Worm (Caenorhabditis elegans) whole organism, L3 larva: ENCODE results near the gene cpg-7.

Experiments
- elt-2 ChIP-seq: sonication (generic microtip); optimal IDR thresholded peaks from 2 replicates; lab custom pipeline; 2016; ENCODE audit warnings: missing genetic modification reagents, mild to moderate bottlenecking, missing genetic modification characterization, missing compliant biosample characterization
- fkh-10 ChIP-seq: sonication (generic microtip); optimal IDR thresholded peaks from 2 replicates; lab custom pipeline; 2017; ENCODE audit warnings: missing biosample characterization, missing genetic modification reagents, missing genetic modification characterization
- fos-1 ChIP-seq: fragments of 150-350 bp; optimal IDR thresholded peaks from 2 replicates; lab custom pipeline; 2014; ENCODE audit warnings: missing biosample characterization, missing genetic modification characterization
- jun-1 ChIP-seq: fragments of 150-350 bp; optimal IDR thresholded peaks from 2 replicates; lab custom pipeline; 2014; ENCODE audit warnings: missing biosample characterization, missing genetic modification reagents, missing genetic modification characterization
- lin-39 ChIP-seq: fragments of 150-350 bp; optimal IDR thresholded peaks from 2 replicates; lab custom pipeline; 2018; ENCODE audit warnings: missing biosample characterization, missing genetic modification reagents, missing genetic modification characterization
- nhr-12 ChIP-seq: fragments of 150-350 bp; optimal IDR thresholded peaks from 2 replicates; lab custom pipeline; 2014; ENCODE audit warnings: missing biosample characterization, missing genetic modification characterization
- nhr-237 ChIP-seq: fragments of 150-350 bp; optimal IDR thresholded peaks from 2 replicates; lab custom pipeline; 2014; ENCODE audit warnings: missing biosample characterization, missing genetic modification characterization
- nhr-28 ChIP-seq: fragments of 150-350 bp; optimal IDR thresholded peaks from 2 replicates; lab custom pipeline; 2014; ENCODE audit warnings: missing biosample characterization, missing genetic modification characterization
- nhr-76 ChIP-seq: fragments of 150-350 bp; sonication (generic microtip); optimal IDR thresholded peaks from 5 replicates; lab custom pipeline; 2014; ENCODE audit warnings: missing biosample characterization, missing genetic modification characterization
- unc-62 ChIP-seq: fragments of 150-350 bp; sonication (generic microtip); optimal IDR thresholded peaks from 4 replicates; lab custom pipeline; 2014; ENCODE audit warnings: missing biosample characterization, missing genetic modification reagents, missing genetic modification characterization

DNA sequence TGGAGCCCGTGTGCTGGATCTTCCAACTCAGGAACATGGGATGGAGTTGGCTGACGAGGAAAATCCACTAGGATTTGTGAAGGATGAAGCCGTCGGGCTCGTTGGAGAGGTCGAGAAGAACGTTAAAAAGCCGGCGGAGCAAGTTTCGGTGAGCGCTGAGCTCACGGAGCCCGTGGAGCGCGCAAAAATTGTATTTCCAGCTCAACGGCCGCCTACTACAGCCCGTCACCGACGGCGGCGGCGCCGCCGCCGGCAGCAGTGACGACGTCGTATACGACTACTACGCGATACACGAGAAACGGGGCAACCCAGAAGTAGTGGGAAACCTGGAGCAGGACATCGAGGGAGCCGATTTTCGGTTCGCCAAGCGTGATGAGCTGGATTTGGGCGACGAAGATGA, 48.1 kb downstream of the cpg-7 start:
- TF ChIP-seq nhr-28 (tag; lab: Kevin White, UChicago) (no peak), lin-39 (tag; lab: Kevin White, UChicago) (no peak), elt-2 (tag; lab: Kevin White, UChicago) (no peak), nhr-12 (tag; lab: Kevin White, UChicago) (no peak), jun-1 (tag; lab: Kevin White, UChicago) (no peak), nhr-237 (tag; lab: Kevin White, UChicago) (no peak), unc-62 (GFP tag; lab: Kevin White, UChicago) (no peak), nhr-76 (tag; lab: Kevin White, UChicago) (no peak), fkh-10 (GFP tag; lab: Kevin White, UChicago) (no peak), fos-1 (tag; lab: Kevin White, UChicago) (no peak)
